Worm (Caenorhabditis elegans): Measurements from ENCODE around the gene C33C12.12.

DNA sequence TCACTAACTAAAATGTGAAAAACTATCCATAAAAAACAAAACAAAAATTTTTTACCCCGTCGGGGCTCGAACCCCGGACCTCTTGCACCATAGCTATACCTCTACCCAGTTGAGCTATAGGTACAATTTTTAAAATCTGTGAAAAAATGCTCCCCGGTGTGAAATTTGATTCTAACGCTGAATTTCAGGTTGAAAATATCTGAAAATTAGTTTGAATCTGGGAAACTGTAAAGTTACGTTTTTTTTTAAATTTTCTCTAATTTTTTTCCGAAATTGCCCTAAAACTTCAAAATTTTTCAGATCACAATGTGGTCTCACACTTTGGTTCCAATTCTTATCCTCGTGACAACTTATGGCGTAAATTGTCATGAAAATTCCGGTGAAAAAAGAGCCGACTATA lies 37.8 kb upstream of the C33C12.12 start, which contains the start of gene Y59C2A.1:
- no peak for TF ChIP-seq elt-3 (tag; optimal IDR thresholded peaks at IDR 0.05)
- TF ChIP-seq elt-2 (tag; optimal IDR thresholded peaks at IDR 0.05), result no peak
- no peak for TF ChIP-seq isw-1 (GFP tag; IDR thresholded peaks at IDR 0.05)
- TF ChIP-seq ama-1 (optimal IDR thresholded peaks at IDR 0.05), result no peak
- TF ChIP-seq ztf-11 (tag; optimal IDR thresholded peaks at IDR 0.05), result no peak
- TF ChIP-seq fkh-10 (GFP tag; optimal IDR thresholded peaks at IDR 0.05), result no peak
- TF ChIP-seq egl-27 (tag; optimal IDR thresholded peaks at IDR 0.05), result no peak
- no peak for TF ChIP-seq sox-4 (tag; optimal IDR thresholded peaks at IDR 0.05)
- TF ChIP-seq unc-62 (GFP tag; optimal IDR thresholded peaks at IDR 0.05), result no peak
- TF ChIP-seq mep-1 (tag; optimal IDR thresholded peaks at IDR 0.05), result no peak
